Fruit fly (Drosophila melanogaster) whole organism, embryonic: ENCODE measurements around the gene CG5096.

Experiments used
- Atf3 ChIP-seq: fragments of 200-800 bp; sonication (Bioruptor generic); optimal IDR thresholded peaks from 3 replicates; lab custom pipeline; 2016; ENCODE audit warnings: missing biosample characterization, missing genetic modification characterization
- CG10147 ChIP-seq: fragments of 200-800 bp; sonication (Bioruptor generic); optimal IDR thresholded peaks from 2 replicates; lab custom pipeline; 2019; ENCODE audit warnings: missing biosample characterization, mild to moderate bottlenecking, missing genetic modification characterization, moderate library complexity
- CG10209 ChIP-seq: fragments of 200-800 bp; sonication (Bioruptor generic); optimal IDR thresholded peaks from 3 replicates; lab custom pipeline; 2017; ENCODE audit warnings: missing biosample characterization, mild to moderate bottlenecking, missing genetic modification characterization, missing genetic modification reagents
- CG10366 ChIP-seq: fragments of 200-800 bp; sonication (Bioruptor generic); IDR thresholded peaks from 2 replicates; pipeline ENCODE4 v1.3.6; 2022; ENCODE audit warnings: missing biosample characterization, missing genetic modification characterization
- CG11723 ChIP-seq: fragments of 200-800 bp; sonication (Bioruptor generic); optimal IDR thresholded peaks from 2 replicates; lab custom pipeline; 2017; ENCODE audit warnings: missing biosample characterization, mild to moderate bottlenecking, missing genetic modification characterization
- CG12659 ChIP-seq: fragments of 200-800 bp; sonication (Bioruptor generic); optimal IDR thresholded peaks from 3 replicates; lab custom pipeline; 2017; ENCODE audit warnings: mild to moderate bottlenecking, missing biosample characterization, missing genetic modification reagents, missing genetic modification characterization
- CG14860 ChIP-seq: fragments of 200-800 bp; sonication (Bioruptor generic); IDR thresholded peaks from 3 replicates; pipeline ENCODE4 v1.3.6; 2022; ENCODE audit warnings: missing biosample characterization, missing genetic modification characterization; ENCODE audit not compliant: partially characterized antibody
- CG15514 ChIP-seq: fragments of 200-800 bp; sonication (Bioruptor generic); optimal IDR thresholded peaks from 3 replicates; lab custom pipeline; 2017; ENCODE audit warnings: missing biosample characterization, missing genetic modification characterization, mild to moderate bottlenecking, moderate library complexity, missing genetic modification reagents
- CG1603 ChIP-seq: fragments of 200-800 bp; sonication (Bioruptor generic); optimal IDR thresholded peaks from 2 replicates; lab custom pipeline; 2019; ENCODE audit warnings: missing biosample characterization, mild to moderate bottlenecking, missing genetic modification characterization, moderate library complexity
- CG1647 ChIP-seq: fragments of 200-800 bp; sonication (Bioruptor generic); optimal IDR thresholded peaks from 3 replicates; lab custom pipeline; 2016; ENCODE audit warnings: missing biosample characterization, missing genetic modification characterization
- CG31365 ChIP-seq: fragments of 200-800 bp; sonication (Bioruptor generic); optimal IDR thresholded peaks from 2 replicates; lab custom pipeline; 2018; ENCODE audit warnings: missing biosample characterization, mild to moderate bottlenecking, missing genetic modification characterization
- CG4424 ChIP-seq: fragments of 200-800 bp; sonication (Bioruptor generic); optimal IDR thresholded peaks from 3 replicates; lab custom pipeline; 2016; ENCODE audit warnings: missing biosample characterization, missing genetic modification characterization
- CG4707 ChIP-seq: fragments of 200-800 bp; sonication (Bioruptor generic); optimal IDR thresholded peaks from 2 replicates; lab custom pipeline; 2018; ENCODE audit warnings: missing biosample characterization, mild to moderate bottlenecking, missing genetic modification characterization, moderate library complexity
- CG8089 ChIP-seq: fragments of 200-800 bp; sonication (Bioruptor generic); optimal IDR thresholded peaks from 3 replicates; lab custom pipeline; 2016; ENCODE audit warnings: missing biosample characterization, missing genetic modification characterization
- CG8765 ChIP-seq: fragments of 200-800 bp; sonication (Bioruptor generic); IDR thresholded peaks from 2 replicates; pipeline ENCODE4 v1.3.6; 2022; ENCODE audit warnings: missing biosample characterization, missing genetic modification characterization
- CG8924 ChIP-seq: fragments of 200-800 bp; optimal IDR thresholded peaks from 3 replicates; lab custom pipeline; 2019; ENCODE audit warnings: missing biosample characterization, mild to moderate bottlenecking, missing genetic modification characterization, moderate library complexity
- CG9797 ChIP-seq: fragments of 200-800 bp; sonication (Bioruptor generic); optimal IDR thresholded peaks from 3 replicates; lab custom pipeline; 2018; ENCODE audit warnings: missing biosample characterization, mild to moderate bottlenecking, missing genetic modification characterization
- CoRest ChIP-seq: fragments of 200-800 bp; sonication (Bioruptor generic); optimal IDR thresholded peaks from 3 replicates; lab custom pipeline; 2018; ENCODE audit warnings: missing biosample characterization, mild to moderate bottlenecking, missing genetic modification characterization, moderate library complexity
- Dip2 ChIP-seq: fragments of 200-800 bp; sonication (Bioruptor generic); IDR thresholded peaks from 2 replicates; pipeline ENCODE4 v1.3.6; 2022; ENCODE audit warnings: missing biosample characterization, missing genetic modification characterization
- Hey ChIP-seq: fragments of 200-800 bp; sonication (Bioruptor generic); optimal IDR thresholded peaks from 3 replicates; lab custom pipeline; 2018; ENCODE audit warnings: missing biosample characterization, mild to moderate bottlenecking, missing genetic modification characterization
- Hr78 ChIP-seq, 2 experiments: fragments of 200-800 bp in 1 of 2; fragments of >200 bp in 1 of 2; sonication (Bioruptor generic) in 1 of 2; optimal IDR thresholded peaks; 2 replicates each; lab custom pipeline; 2017 to 2019; ENCODE audit warnings: missing biosample characterization in 2 of 2, missing genetic modification characterization in 2 of 2, mild to moderate bottlenecking in 1 of 2, moderate library complexity in 1 of 2
- MESR4 ChIP-seq: fragments of 200-800 bp; sonication (Bioruptor generic); optimal IDR thresholded peaks from 2 replicates; lab custom pipeline; 2018; ENCODE audit warnings: missing biosample characterization, mild to moderate bottlenecking, missing genetic modification characterization, moderate library complexity
- Mad ChIP-seq: fragments of 200-800 bp; sonication (Bioruptor generic); optimal IDR thresholded peaks from 2 replicates; lab custom pipeline; 2016; ENCODE audit warnings: missing biosample characterization, missing genetic modification characterization
- NC2α ChIP-seq: fragments of 200-800 bp; sonication (Bioruptor generic); optimal IDR thresholded peaks from 2 replicates; lab custom pipeline; 2016; ENCODE audit warnings: missing biosample characterization, missing genetic modification characterization
- NK7.1 ChIP-seq: fragments of 200-800 bp; sonication (Bioruptor generic); optimal IDR thresholded peaks from 3 replicates; lab custom pipeline; 2016; ENCODE audit warnings: missing biosample characterization, missing genetic modification characterization
- Poxn ChIP-seq: fragments of 200-800 bp; sonication (Bioruptor generic); IDR thresholded peaks from 2 replicates; pipeline ENCODE4 v1.3.6; 2022; ENCODE audit warnings: missing biosample characterization, missing genetic modification characterization
- Usf ChIP-seq: fragments of 200-800 bp; sonication (Bioruptor generic); optimal IDR thresholded peaks from 2 replicates; lab custom pipeline; 2017; ENCODE audit warnings: missing genotype, missing biosample characterization, missing genetic modification characterization
- YL-1 ChIP-seq: fragments of 200-800 bp; sonication (Bioruptor generic); optimal IDR thresholded peaks from 3 replicates; lab custom pipeline; 2017; ENCODE audit warnings: missing biosample characterization, mild to moderate bottlenecking, missing genetic modification characterization
- ato ChIP-seq: fragments of 200-800 bp; sonication (Bioruptor generic); IDR thresholded peaks from 2 replicates; pipeline ENCODE4 v1.3.6; 2022; ENCODE audit warnings: missing biosample characterization, missing genetic modification characterization; ENCODE audit not compliant: partially characterized antibody
- bigmax ChIP-seq: fragments of 200-800 bp; sonication (Bioruptor generic); optimal IDR thresholded peaks from 2 replicates; lab custom pipeline; 2018; ENCODE audit warnings: missing biosample characterization, mild to moderate bottlenecking, missing genetic modification characterization
- br ChIP-seq: fragments of >200 bp; optimal IDR thresholded peaks from 2 replicates; lab custom pipeline; 2017
- btn ChIP-seq: fragments of 200-800 bp; sonication (Bioruptor generic); optimal IDR thresholded peaks from 2 replicates; lab custom pipeline; 2016; ENCODE audit warnings: missing biosample characterization, missing genetic modification characterization
- cato ChIP-seq: fragments of 200-800 bp; sonication (Bioruptor generic); optimal IDR thresholded peaks from 2 replicates; lab custom pipeline; 2016; ENCODE audit warnings: missing biosample characterization, missing genetic modification characterization, borderline replicate concordance
- danr ChIP-seq: fragments of 200-800 bp; sonication (Bioruptor generic); IDR thresholded peaks from 2 replicates; pipeline ENCODE4 v1.3.6; 2022; ENCODE audit warnings: missing biosample characterization, missing genetic modification characterization
- grn ChIP-seq: fragments of 200-800 bp; sonication (Bioruptor generic); optimal IDR thresholded peaks from 3 replicates; lab custom pipeline; 2017; ENCODE audit warnings: missing biosample characterization, missing genetic modification characterization
- hb ChIP-seq: fragments of 200-800 bp; sonication (Bioruptor generic); IDR thresholded peaks from 3 replicates; pipeline ENCODE4 v1.3.6; 2022; ENCODE audit warnings: missing biosample characterization, missing genetic modification characterization; ENCODE audit not compliant: partially characterized antibody
- her ChIP-seq: fragments of 200-800 bp; sonication (Bioruptor generic); optimal IDR thresholded peaks from 2 replicates; lab custom pipeline; 2016; ENCODE audit warnings: missing biosample characterization, missing genetic modification characterization
- lov ChIP-seq, 2 experiments: fragments of 200-800 bp in 1 of 2; fragments of >200 bp in 1 of 2; sonication (Bioruptor generic) in 1 of 2; IDR thresholded peaks in 1 of 2; optimal IDR thresholded peaks in 1 of 2; 2 replicates in 1 of 2; 3 replicates in 1 of 2; pipeline versions ENCODE4 v1.3.6 to Lab custom; 2017 to 2022; ENCODE audit warnings: missing biosample characterization in 1 of 2, missing genetic modification characterization in 1 of 2
- mld ChIP-seq: fragments of 200-800 bp; sonication (Bioruptor generic); IDR thresholded peaks from 3 replicates; pipeline ENCODE4 v1.3.6; 2022; ENCODE audit warnings: missing biosample characterization, missing genetic modification characterization; ENCODE audit not compliant: partially characterized antibody
- ranshi ChIP-seq: fragments of 200-800 bp; sonication (Bioruptor generic); IDR thresholded peaks from 2 replicates; pipeline ENCODE4 v1.3.6; 2022; ENCODE audit warnings: missing biosample characterization, missing genetic modification characterization
- repo ChIP-seq: fragments of 200-800 bp; sonication (Bioruptor generic); optimal IDR thresholded peaks from 2 replicates; lab custom pipeline; 2016; ENCODE audit warnings: missing biosample characterization, missing genetic modification characterization
- shn ChIP-seq: fragments of 200-800 bp; sonication (Bioruptor generic); optimal IDR thresholded peaks from 3 replicates; lab custom pipeline; 2016; ENCODE audit warnings: missing biosample characterization, missing genetic modification characterization
- sim ChIP-seq: fragments of 200-800 bp; sonication (Bioruptor generic); IDR thresholded peaks from 2 replicates; pipeline ENCODE4 v1.3.6; 2022; ENCODE audit warnings: missing biosample characterization, missing genetic modification characterization
- slp2 ChIP-seq: fragments of 200-800 bp; sonication (Bioruptor generic); optimal IDR thresholded peaks from 2 replicates; lab custom pipeline; 2016; ENCODE audit warnings: missing biosample characterization, missing genetic modification characterization
- stwl ChIP-seq: fragments of 200-800 bp; sonication (Bioruptor generic); optimal IDR thresholded peaks from 3 replicates; lab custom pipeline; 2018; ENCODE audit warnings: missing biosample characterization, mild to moderate bottlenecking, missing genetic modification characterization, moderate library complexity
- sug ChIP-seq: fragments of 200-800 bp; optimal IDR thresholded peaks from 2 replicates; lab custom pipeline; 2019; ENCODE audit warnings: missing biosample characterization, mild to moderate bottlenecking, missing genetic modification characterization, moderate library complexity
- tll ChIP-seq, 2 experiments: fragments of 200-800 bp in 1 of 2; fragments of >200 bp in 1 of 2; sonication (Bioruptor generic) in 1 of 2; optimal IDR thresholded peaks; 2 replicates each; lab custom pipeline; 2017 to 2019; ENCODE audit warnings: missing biosample characterization in 2 of 2, missing genetic modification characterization in 2 of 2, mild to moderate bottlenecking in 1 of 2, moderate library complexity in 1 of 2
- trem ChIP-seq: fragments of 200-800 bp; optimal IDR thresholded peaks from 3 replicates; lab custom pipeline; 2019; ENCODE audit warnings: missing biosample characterization, mild to moderate bottlenecking, missing genetic modification characterization, moderate library complexity

Gene CG5096

dm6 chr2L:10422643-10423606 lies 40.9 kb downstream of the CG5096 start, which contains the start of the genes pie and Wdfy2 (continued):
- TF ChIP-seq CG12659 (GFP tag; lab: Kevin White, UChicago) (peak; percentile 36), CG4707 (GFP tag; lab: Kevin White, UChicago) (no peak), ato (GFP tag; lab: Robert Waterston, UW) (no peak), her (GFP tag; lab: Kevin White, UChicago) (no peak), Dip2 (GFP tag; lab: Robert Waterston, UW) (no peak), CG10209 (GFP tag; lab: Kevin White, UChicago) (no peak), MESR4 (GFP tag; lab: Kevin White, UChicago) (peak; percentile 67), CG8765 (no peak), sug (tag; lab: Kevin White, UChicago) (no peak), bigmax (no peak), stwl (no peak), CG10366 (no peak), CG11723 (GFP tag; lab: Kevin White, UChicago) (peak; percentile 74), Poxn (GFP tag; lab: Robert Waterston, UW) (no peak), Hey (no peak), trem (peak; percentile 4), tll (GFP tag; optimal IDR thresholded peaks at IDR 0.05; lab: Kevin White, UChicago) (no peak), YL-1 (GFP tag; lab: Kevin White, UChicago) (peak; percentile 19), CG4424 (GFP tag; lab: Kevin White, UChicago) (no peak), sim (GFP tag; lab: Robert Waterston, UW) (no peak), CG1647 (GFP tag; lab: Kevin White, UChicago) (no peak), Mad (GFP tag; lab: Kevin White, UChicago) (no peak), CG9797 (GFP tag; lab: Kevin White, UChicago) (no peak), Atf3 (GFP tag; lab: Kevin White, UChicago) (no peak), shn (GFP tag; lab: Kevin White, UChicago) (no peak), CG31365 (tag; lab: Kevin White, UChicago) (no peak), CG8089 (GFP tag; lab: Kevin White, UChicago) (no peak), hb (no peak), CG8924 (tag; lab: Kevin White, UChicago) (peak; percentile 10), CoRest (tag; lab: Kevin White, UChicago) (peak; percentile 28), NK7.1 (no peak), CG14860 (no peak), danr (GFP tag; lab: Robert Waterston, UW) (no peak), CG15514 (GFP tag; lab: Kevin White, UChicago) (peak; percentile 22), br (lab: Kevin White, UChicago) (no peak), CG10147 (GFP tag; lab: Kevin White, UChicago) (no peak), slp2 (GFP tag; lab: Kevin White, UChicago) (no peak), NC2α (GFP tag; lab: Kevin White, UChicago) (no peak), ranshi (GFP tag; lab: Robert Waterston, UW) (no peak), Hr78 (GFP tag; optimal IDR thresholded peaks at IDR 0.05; lab: Kevin White, UChicago) (no peak), lov (optimal IDR thresholded peaks at IDR 0.05; lab: Kevin White, UChicago) (no peak), lov (GFP tag; IDR thresholded peaks at IDR 0.05; lab: Robert Waterston, UW) (no peak), btn (no peak), cato (no peak), Usf (GFP tag; lab: Kevin White, UChicago) (no peak), mld (no peak), repo (no peak), grn (no peak), CG1603 (peak; percentile 99)
